Fruit fly (Drosophila melanogaster): ENCODE measurements around the gene ECSIT.

Gene ECSIT

dm6 chr3R:5846570-5847270 is 9.7 kb upstream of the ECSIT start, which contains the start of gene CG14676:
TSS of gene CG14676 (plus strand) at chr3R:5847220.
- TF ChIP-seq sv (GFP tag; optimal IDR thresholded peaks at IDR 0.05): no peak
- no peak for TF ChIP-seq CrebA (GFP tag; optimal IDR thresholded peaks at IDR 0.05; ENCODE audit: borderline replicate concordance)
- peak; percentile 14 for TF ChIP-seq Myc (optimal IDR thresholded peaks at IDR 0.05)

- TF ChIP-seq dsf (GFP tag; optimal IDR thresholded peaks at IDR 0.05; ENCODE audit: borderline replicate concordance) (no peak), HLH106 (tag; optimal IDR thresholded peaks at IDR 0.05) (no peak), ey (GFP tag; optimal IDR thresholded peaks at IDR 0.05) (no peak), woc (GFP tag; optimal IDR thresholded peaks at IDR 0.05) (no peak), GATAd (GFP tag; optimal IDR thresholded peaks at IDR 0.05) (no peak), CrebA (GFP tag; optimal IDR thresholded peaks at IDR 0.05; ENCODE audit: borderline replicate concordance) (no peak), br (GFP tag; optimal IDR thresholded peaks at IDR 0.05) (no peak)
Measured at dm6 chr3R:5853032-5853431, 3.4 kb upstream of the ECSIT start, which contains the start of gene CG34287. TSS of gene CG34287 (plus strand) at chr3R:5853332.

dm6 chr3R:5860736-5861217 is 4.4 kb downstream of the ECSIT start:
- peak; percentile 7 for TF ChIP-seq Dif (GFP tag; optimal IDR thresholded peaks at IDR 0.05; ENCODE audit: partially characterized antibody)
- TF ChIP-seq Rel (GFP tag; optimal IDR thresholded peaks at IDR 0.05): no peak
- TF ChIP-seq Rel (tag; optimal IDR thresholded peaks at IDR 0.05): no peak
- TF ChIP-seq Mio (GFP tag; optimal IDR thresholded peaks at IDR 0.05): no peak

dm6 chr3R:5861218-5861902 is 5.0 kb downstream of the ECSIT start:
- TF ChIP-seq psq (GFP tag; optimal IDR thresholded peaks at IDR 0.05) (peak; percentile 46), dl (GFP tag; optimal IDR thresholded peaks at IDR 0.05; ENCODE audit: insufficient read depth in 1 of 2, partially characterized antibody in 2 of 2) (no peak), Jra (GFP tag; optimal IDR thresholded peaks at IDR 0.05) (peak; percentile 24), HLH106 (tag; optimal IDR thresholded peaks at IDR 0.05) (no peak), pan (optimal IDR thresholded peaks at IDR 0.05) (no peak), Sp1 (GFP tag; optimal IDR thresholded peaks at IDR 0.05) (peak; percentile 35), GATAd (GFP tag; optimal IDR thresholded peaks at IDR 0.05) (no peak), Dif (GFP tag; optimal IDR thresholded peaks at IDR 0.05; ENCODE audit: partially characterized antibody) (no peak), ey (GFP tag; optimal IDR thresholded peaks at IDR 0.05) (peak; percentile 59), Hnf4 (GFP tag; optimal IDR thresholded peaks at IDR 0.05) (no peak), woc (GFP tag; optimal IDR thresholded peaks at IDR 0.05) (peak; percentile 53), fru (GFP tag; optimal IDR thresholded peaks at IDR 0.05) (peak; percentile 39), Vsx2 (GFP tag; optimal IDR thresholded peaks at IDR 0.05; ENCODE audit: partially characterized antibody) (no peak), Abd-B (GFP tag; optimal IDR thresholded peaks at IDR 0.05) (no peak), jim (GFP tag; optimal IDR thresholded peaks at IDR 0.05) (no peak), sv (GFP tag; optimal IDR thresholded peaks at IDR 0.05) (peak; percentile 50), dmrt93B (GFP tag; optimal IDR thresholded peaks at IDR 0.05) (peak; percentile 40), Mio (GFP tag; optimal IDR thresholded peaks at IDR 0.05) (no peak), Myc (optimal IDR thresholded peaks at IDR 0.05) (no peak), sage (GFP tag; optimal IDR thresholded peaks at IDR 0.05) (no peak), OdsH (GFP tag; optimal IDR thresholded peaks at IDR 0.05) (peak; percentile 39), lola (GFP tag; optimal IDR thresholded peaks at IDR 0.05) (no peak), Rel (GFP tag; optimal IDR thresholded peaks at IDR 0.05) (no peak), Rel (tag; optimal IDR thresholded peaks at IDR 0.05) (no peak), h (GFP tag; optimal IDR thresholded peaks at IDR 0.05) (peak; percentile 36), foxo (GFP tag; optimal IDR thresholded peaks at IDR 0.05) (peak in 1 of 2 experiments; percentile 59), rgr (GFP tag; optimal IDR thresholded peaks at IDR 0.05) (peak; percentile 38), Hr83 (GFP tag; optimal IDR thresholded peaks at IDR 0.05; ENCODE audit: poor library complexity, severe bottlenecking) (peak; percentile 67), Hr78 (GFP tag; optimal IDR thresholded peaks at IDR 0.05) (no peak), br (GFP tag; optimal IDR thresholded peaks at IDR 0.05) (no peak)

All from whole organism, wandering third instar larva.